Worm (Caenorhabditis elegans): Measurements from ENCODE around the gene F26D2.15.

F26D2.15 gene

DNA sequence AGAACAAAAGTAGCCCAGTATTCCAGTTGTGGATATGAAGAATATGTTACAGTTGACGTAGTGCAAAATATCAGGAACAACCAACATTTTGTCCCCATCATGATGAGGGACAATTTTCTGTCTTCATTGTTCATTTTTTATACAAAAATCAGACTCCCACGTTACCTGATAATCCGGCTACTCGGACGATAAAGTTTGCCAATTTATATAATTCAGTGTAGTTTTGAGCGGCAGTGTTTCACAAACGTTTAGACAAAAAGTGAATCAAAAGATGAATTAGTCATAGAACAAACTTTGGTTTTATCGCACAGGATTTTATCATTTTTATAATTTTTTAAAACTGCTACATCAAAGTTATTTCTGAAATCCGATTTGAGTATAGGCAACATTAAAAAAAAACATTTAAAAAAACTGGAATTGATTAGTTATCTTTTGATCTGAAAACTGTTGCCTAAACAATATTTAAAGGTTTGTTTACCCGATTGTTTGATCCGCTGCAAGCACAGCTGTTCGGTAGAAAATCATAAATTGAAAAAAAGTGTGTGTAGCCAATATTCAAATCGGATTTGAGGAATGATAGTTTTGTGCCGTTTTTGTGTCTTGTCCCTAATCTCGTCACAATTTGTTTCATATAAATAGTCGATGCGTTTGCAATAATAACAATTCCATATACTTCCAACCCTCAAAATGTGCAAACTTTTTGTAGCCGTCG, 43.4 kb downstream of the F26D2.15 start, which contains the start of the genes F57E7.4 and spig-6:
TSS of gene F57E7.4 (minus strand) at position 101 of the 712 bp plus-strand sequence.
TSS of gene spig-6 (plus strand) at position 662 of the 712 bp plus-strand sequence.
- TF ChIP-seq unc-62 (GFP tag; optimal IDR thresholded peaks at IDR 0.05), result no peak

DNA sequence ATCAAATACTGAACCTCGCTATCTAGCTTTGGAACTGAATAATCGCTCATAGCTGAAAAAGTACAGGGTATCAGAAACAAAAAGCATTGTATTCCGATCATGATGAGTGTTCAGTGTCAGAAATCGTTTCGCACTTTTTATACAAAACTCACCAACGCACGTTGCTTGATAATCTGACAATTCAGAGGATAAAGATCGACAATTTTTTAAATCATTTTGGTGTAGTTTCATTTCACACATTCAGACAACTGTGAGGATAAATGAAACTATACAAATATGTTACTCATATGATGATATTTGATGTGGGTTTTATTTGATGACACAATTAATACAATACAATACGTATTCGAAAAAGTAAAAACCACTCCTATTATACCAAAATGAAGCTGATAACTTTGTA, 45.4 kb downstream of the F26D2.15 start, which contains the start of gene F57E7.2:
TSS of gene F57E7.2 (minus strand) at position 101 of the 400 bp plus-strand sequence.
- no peak for TF ChIP-seq unc-62 (GFP tag; optimal IDR thresholded peaks at IDR 0.05)

- no peak for TF ChIP-seq unc-62 (GFP tag; optimal IDR thresholded peaks at IDR 0.05)
Measured at ce11 chrV:16483681-16484080, 46.0 kb downstream of the F26D2.15 start, which contains the start of gene srh-139. Gene srh-139, plus strand, starts transcription at chrV:16483981.

ce11 chrV:16487474-16487873, 49.8 kb downstream of the F26D2.15 start, which contains the start of gene Y32B12A.5:
Gene Y32B12A.5, minus strand, starts transcription at chrV:16487574.
- no peak for TF ChIP-seq unc-62 (GFP tag; optimal IDR thresholded peaks at IDR 0.05)

ce11 chrV:16488172-16488571, 50.5 kb downstream of the F26D2.15 start, which contains the start of gene sqst-4:
Gene sqst-4, plus strand, starts transcription at chrV:16488472.
- TF ChIP-seq unc-62 (GFP tag; optimal IDR thresholded peaks at IDR 0.05), result no peak
